Fruit fly (Drosophila melanogaster) whole organism: ENCODE measurements around the gene CG34253.

Experiments used
- CG8478 ChIP-seq: fragments of >200 bp; optimal IDR thresholded peaks from 2 replicates; lab custom pipeline; 2018; ENCODE audit warnings: inconsistent platforms
- pan ChIP-seq: fragments of >200 bp; optimal IDR thresholded peaks from 2 replicates; lab custom pipeline; 2017
- usp ChIP-seq: fragments of >200 bp; optimal IDR thresholded peaks from 2 replicates; lab custom pipeline; 2017; ENCODE audit warnings: missing biosample characterization, missing genetic modification characterization, mixed read lengths

DNA sequence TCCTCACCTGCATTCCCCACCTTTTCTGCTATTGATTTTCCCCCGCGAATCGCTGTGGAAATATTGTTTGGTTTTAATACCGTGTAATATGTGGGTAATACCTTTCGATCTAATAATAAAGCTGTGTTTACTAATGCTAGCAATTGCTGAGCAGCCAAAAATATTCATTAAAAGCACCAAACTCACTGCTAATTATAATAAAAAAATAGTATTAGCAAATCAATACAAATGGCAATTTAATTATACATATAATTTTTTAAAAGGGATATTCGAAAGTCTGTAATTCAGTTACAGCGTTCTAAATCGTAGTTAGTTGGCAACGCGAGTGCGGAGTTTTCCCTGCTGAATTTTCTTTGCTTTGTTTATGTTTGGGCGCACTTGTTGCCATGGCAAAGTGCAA, 6.8 kb upstream of the CG34253 start:
- TF ChIP-seq pan (lab: Kevin White, UChicago) (no peak), CG8478 (lab: Kevin White, UChicago) (no peak), usp (no peak)
